Fruit fly (Drosophila melanogaster): ENCODE data around the gene trh.

trh gene

DNA sequence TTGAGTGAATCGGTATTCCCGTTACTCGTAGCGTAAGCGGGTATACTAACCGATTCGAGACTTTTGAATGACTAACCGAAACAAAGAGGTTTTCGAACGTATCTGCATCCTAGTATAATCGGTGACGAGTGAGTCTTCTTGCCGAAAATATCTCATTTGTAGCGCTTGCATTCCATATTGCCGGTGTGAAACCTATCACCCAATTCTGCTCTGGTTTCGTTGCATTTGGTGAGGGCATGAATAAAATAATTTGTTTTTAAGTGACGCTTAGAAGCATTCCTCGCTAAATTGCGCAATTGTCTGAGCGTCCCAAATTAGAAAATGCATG is 72.5 kb downstream of the trh start:
- TF ChIP-seq CG3032 (tag; optimal IDR thresholded peaks at IDR 0.05), result no peak
- 0 out of 2 replicates have a peak, but pooled peaks have one; percentile 4 for TF ChIP-seq CG15336 (GFP tag; IDR thresholded peaks at IDR 0.05)
- TF ChIP-seq Eip78C (GFP tag), result peak; percentile 23

dm6 chr3L:319145-320009 is 73.1 kb downstream of the trh start, which contains the start of gene fwd:
Gene fwd, minus strand, starts transcription at chr3L:319884.
- TF ChIP-seq acj6 (GFP tag; optimal IDR thresholded peaks at IDR 0.05) (no peak), CG8632 (GFP tag; optimal IDR thresholded peaks at IDR 0.05) (no peak), Lpt (GFP tag; optimal IDR thresholded peaks at IDR 0.05) (peak; percentile 19), Ets96B (tag; optimal IDR thresholded peaks at IDR 0.05) (no peak), eg (GFP tag; IDR thresholded peaks at IDR 0.05) (no peak), Hr4 (GFP tag; optimal IDR thresholded peaks at IDR 0.05) (no peak), CG6808 (GFP tag; optimal IDR thresholded peaks at IDR 0.05) (peak; percentile 44), CG31627 (GFP tag; optimal IDR thresholded peaks at IDR 0.05) (no peak), CG9139 (GFP tag; optimal IDR thresholded peaks at IDR 0.05) (peak; percentile 36), dsx (GFP tag; optimal IDR thresholded peaks at IDR 0.05; ENCODE audit: poor library complexity, severe bottlenecking) (peak; percentile 14), Sox102F (GFP tag; optimal IDR thresholded peaks at IDR 0.05) (no peak), CG6792 (GFP tag; optimal IDR thresholded peaks at IDR 0.05) (no peak), CG11294 (GFP tag; IDR thresholded peaks at IDR 0.05) (no peak), pdm3 (GFP tag; optimal IDR thresholded peaks at IDR 0.05) (no peak), CG15336 (GFP tag; IDR thresholded peaks at IDR 0.05) (0 out of 2 replicates have a peak, but pooled peaks have one; percentile 6), CG16779 (tag; optimal IDR thresholded peaks at IDR 0.05) (no peak), CG34406 (GFP tag; optimal IDR thresholded peaks at IDR 0.05) (no peak), CG11762 (GFP tag; optimal IDR thresholded peaks at IDR 0.05; ENCODE audit: insufficient read depth) (no peak), fd59A (GFP tag; optimal IDR thresholded peaks at IDR 0.05) (no peak), achi (GFP tag; optimal IDR thresholded peaks at IDR 0.05) (no peak), CG10631 (GFP tag; optimal IDR thresholded peaks at IDR 0.05) (no peak), CG6854 (GFP tag; optimal IDR thresholded peaks at IDR 0.05) (peak; percentile 62), Hr38 (GFP tag; optimal IDR thresholded peaks at IDR 0.05) (no peak), Smox (GFP tag; optimal IDR thresholded peaks at IDR 0.05) (no peak), topi (GFP tag; optimal IDR thresholded peaks at IDR 0.05) (no peak), svp (GFP tag) (peak; percentile 83), CG3919 (GFP tag; optimal IDR thresholded peaks at IDR 0.05) (no peak), Eip75B (GFP tag; optimal IDR thresholded peaks at IDR 0.05) (no peak), CG3032 (tag; optimal IDR thresholded peaks at IDR 0.05) (no peak), Eip93F (GFP tag; optimal IDR thresholded peaks at IDR 0.05) (no peak), vri (GFP tag; optimal IDR thresholded peaks at IDR 0.05) (no peak), CG11902 (GFP tag; optimal IDR thresholded peaks at IDR 0.05) (no peak), CG6276 (GFP tag; optimal IDR thresholded peaks at IDR 0.05) (no peak), Eip78C (GFP tag) (peak; percentile 46), Blimp-1 (GFP tag; optimal IDR thresholded peaks at IDR 0.05) (no peak), Sox15 (GFP tag; optimal IDR thresholded peaks at IDR 0.05) (no peak), lz (GFP tag; optimal IDR thresholded peaks at IDR 0.05) (no peak), fkh (GFP tag; optimal IDR thresholded peaks at IDR 0.05) (peak; percentile 80), ss (GFP tag; optimal IDR thresholded peaks at IDR 0.05) (peak; percentile 66 to 73), CG10669 (GFP tag; optimal IDR thresholded peaks at IDR 0.05) (no peak), OdsH (GFP tag; optimal IDR thresholded peaks at IDR 0.05) (no peak), CG8119 (GFP tag; IDR thresholded peaks at IDR 0.05) (no peak), Ets21C (GFP tag; optimal IDR thresholded peaks at IDR 0.05) (no peak), spab (GFP tag; optimal IDR thresholded peaks at IDR 0.05) (no peak), Gug (GFP tag; IDR thresholded peaks at IDR 0.05) (no peak), salr (GFP tag; optimal IDR thresholded peaks at IDR 0.05) (no peak), net (GFP tag; optimal IDR thresholded peaks at IDR 0.05) (no peak), CG6163 (GFP tag; IDR thresholded peaks at IDR 0.05) (peak; percentile 30; the same call in 1 of the 3 replicates)

Data from whole organism, prepupa.